Fruit fly (Drosophila melanogaster) S2 (cell line): ENCODE results near the gene CG11095.

Source experiments
- CG8478 ChIP-seq: fragments of >200 bp; optimal IDR thresholded peaks from 2 replicates; lab custom pipeline; 2018
- CTCF ChIP-seq, 2 experiments: fragments of >200 bp; optimal IDR thresholded peaks; 2 replicates each; lab custom pipeline; 2018

dm6 chrX:13761762-13762371 is 49.6 kb upstream of the CG11095 start:
- no peak for TF ChIP-seq CG8478 (lab: Kevin White, UChicago)
- TF ChIP-seq CTCF (optimal IDR thresholded peaks at IDR 0.05; lab: Kevin White, UChicago), result no peak
